Fruit fly (Drosophila melanogaster): ENCODE results near the gene CG42729.

CG42729 gene

dm6 chr3L:15534274-15535227 lies 7.2 kb upstream of the CG42729 start (continued):
- TF ChIP-seq CG11695 (GFP tag; IDR thresholded peaks at IDR 0.05) (peak; percentile 17; the same call in 1 of the 3 replicates), Nf-YA (GFP tag; IDR thresholded peaks at IDR 0.05) (no peak), CG16815 (GFP tag; optimal IDR thresholded peaks at IDR 0.05) (peak; percentile 77), tin (GFP tag; optimal IDR thresholded peaks at IDR 0.05) (peak; percentile 28), corto (GFP tag; optimal IDR thresholded peaks at IDR 0.05) (no peak), Ptx1 (GFP tag; IDR thresholded peaks at IDR 0.05) (peak; percentile 34; the same call in 1 of the 2 replicates), Drgx (GFP tag; IDR thresholded peaks at IDR 0.05) (peak; percentile 28; the same call in 1 of the 2 replicates), Meics (GFP tag; optimal IDR thresholded peaks at IDR 0.05) (peak; percentile 67), bab2 (GFP tag; optimal IDR thresholded peaks at IDR 0.05) (peak; percentile 61), CG10147 (GFP tag; optimal IDR thresholded peaks at IDR 0.05) (peak; percentile 39), cas (GFP tag; IDR thresholded peaks at IDR 0.05) (no peak), Dfd (GFP tag; optimal IDR thresholded peaks at IDR 0.05) (no peak), CG11560 (tag; IDR thresholded peaks at IDR 0.05) (peak; percentile 52; the same call in 1 of the 3 replicates), zen (tag; optimal IDR thresholded peaks at IDR 0.05) (peak; percentile 20), ro (GFP tag; IDR thresholded peaks at IDR 0.05) (no peak), ewg (GFP tag; optimal IDR thresholded peaks at IDR 0.05) (peak; percentile 50), CG9817 (tag; optimal IDR thresholded peaks at IDR 0.05) (peak; percentile 57), Lhr (GFP tag; optimal IDR thresholded peaks at IDR 0.05) (peak; percentile 26), NFAT (GFP tag; IDR thresholded peaks at IDR 0.05) (no peak), CG5180 (GFP tag; optimal IDR thresholded peaks at IDR 0.05) (peak; percentile 6), CG6654 (GFP tag; optimal IDR thresholded peaks at IDR 0.05) (peak; percentile 30), NC2β (GFP tag; optimal IDR thresholded peaks at IDR 0.05) (peak; percentile 31), Myb (GFP tag; optimal IDR thresholded peaks at IDR 0.05) (peak; percentile 21), wek (GFP tag; optimal IDR thresholded peaks at IDR 0.05) (no peak), cato (GFP tag; optimal IDR thresholded peaks at IDR 0.05; ENCODE audit: borderline replicate concordance) (peak; percentile 45), nerfin-2 (GFP tag; IDR thresholded peaks at IDR 0.05; ENCODE audit: partially characterized antibody) (no peak), CG6683 (GFP tag; optimal IDR thresholded peaks at IDR 0.05) (peak; percentile 27), CG9727 (GFP tag; optimal IDR thresholded peaks at IDR 0.05) (peak; percentile 80), Hmr (GFP tag; optimal IDR thresholded peaks at IDR 0.05) (peak; percentile 79), vvl (GFP tag; IDR thresholded peaks at IDR 0.05) (peak; percentile 11; the same call in 1 of the 2 replicates), CG32532 (GFP tag; IDR thresholded peaks at IDR 0.05) (peak; percentile 35; the same call in 1 of the 2 replicates), CG18011 (GFP tag; optimal IDR thresholded peaks at IDR 0.05) (peak; percentile 11), CG2129 (GFP tag; IDR thresholded peaks at IDR 0.05; ENCODE audit: partially characterized antibody) (no peak), Antp (GFP tag; optimal IDR thresholded peaks at IDR 0.05) (peak; percentile 45), grau (tag; optimal IDR thresholded peaks at IDR 0.05) (peak; percentile 73), CG1529 (GFP tag; optimal IDR thresholded peaks at IDR 0.05) (peak; percentile 62), CG31224 (GFP tag; IDR thresholded peaks at IDR 0.05) (no peak), CG17361 (GFP tag; IDR thresholded peaks at IDR 0.05) (peak; percentile 90), pan (optimal IDR thresholded peaks at IDR 0.05) (peak in 1 of 2 experiments; percentile 82), pan (GFP tag; optimal IDR thresholded peaks at IDR 0.05 in 1 of 2, IDR thresholded peaks at IDR 0.05 in 1 of 2) (peak; percentile 21 to 71), sisA (GFP tag; IDR thresholded peaks at IDR 0.05) (peak; percentile 61), Oli (tag; optimal IDR thresholded peaks at IDR 0.05) (peak; percentile 82), cwo (GFP tag; optimal IDR thresholded peaks at IDR 0.05) (peak; percentile 43), Sox102F (GFP tag; optimal IDR thresholded peaks at IDR 0.05) (peak; percentile 52), Usf (GFP tag; optimal IDR thresholded peaks at IDR 0.05) (peak; percentile 56), CG1647 (GFP tag; optimal IDR thresholded peaks at IDR 0.05) (peak; percentile 40), her (GFP tag; optimal IDR thresholded peaks at IDR 0.05) (no peak)

Measured in whole organism, embryonic.